Worm (Caenorhabditis elegans): ENCODE data around the gene Y32G9B.1.
A peak's percentile ranks its signal among the peaks of the same experiment; 100 is the strongest.

Y32G9B.1 gene

ce11 chrV:1841744-1842143, 11.9 kb upstream of the Y32G9B.1 start, which contains the start of gene T10B5.8:
Gene T10B5.8, plus strand, starts transcription at chrV:1842044.
- TF ChIP-seq unc-120 (tag; optimal IDR thresholded peaks at IDR 0.05; ENCODE audit: poor library complexity, severe bottlenecking) = no peak
- TF ChIP-seq snpc-4 (tag; optimal IDR thresholded peaks at IDR 0.05) = no peak
- TF ChIP-seq mls-2 (tag; optimal IDR thresholded peaks at IDR 0.05) = no peak
- TF ChIP-seq ztf-11 (tag; optimal IDR thresholded peaks at IDR 0.05) = no peak
- TF ChIP-seq blmp-1 (tag; optimal IDR thresholded peaks at IDR 0.05) = no peak
- no peak for TF ChIP-seq pha-4 (tag; optimal IDR thresholded peaks at IDR 0.05)
- TF ChIP-seq ceh-39 (tag; optimal IDR thresholded peaks at IDR 0.05) = no peak
- no peak for TF ChIP-seq cnd-1 (tag; optimal IDR thresholded peaks at IDR 0.05)
- TF ChIP-seq flh-1 (GFP tag; optimal IDR thresholded peaks at IDR 0.05) = no peak
- no peak for TF ChIP-seq sem-2 (GFP tag; optimal IDR thresholded peaks at IDR 0.05)

DNA sequence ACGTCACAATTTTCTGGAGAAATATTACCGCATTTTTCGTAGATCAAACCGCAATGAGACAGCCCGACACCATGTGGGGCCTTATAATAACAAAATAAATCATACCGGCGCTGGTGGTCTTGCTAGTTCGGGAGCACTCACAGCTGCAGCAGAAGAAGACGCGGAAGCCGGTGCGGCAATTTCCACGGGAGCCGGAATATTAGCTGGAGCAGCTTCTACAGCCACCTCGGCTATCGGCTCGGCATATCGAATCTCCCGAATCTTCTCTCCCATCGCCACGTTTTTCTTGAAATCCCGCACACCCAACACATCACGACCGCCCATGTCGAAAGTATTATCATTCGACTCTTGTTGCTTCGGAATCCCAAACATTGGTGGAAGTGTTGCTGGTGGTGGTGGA, 5.3 kb downstream of the Y32G9B.1 start:
- no peak for TF ChIP-seq pha-4 (tag; optimal IDR thresholded peaks at IDR 0.05)
- TF ChIP-seq nhr-28 (tag; optimal IDR thresholded peaks at IDR 0.05) = no peak
- no peak for TF ChIP-seq lin-32 (GFP tag; optimal IDR thresholded peaks at IDR 0.05)
- no peak for TF ChIP-seq snpc-4 (tag; optimal IDR thresholded peaks at IDR 0.05)
- TF ChIP-seq cnd-1 (tag; optimal IDR thresholded peaks at IDR 0.05) = no peak
- no peak for TF ChIP-seq unc-120 (tag; optimal IDR thresholded peaks at IDR 0.05; ENCODE audit: poor library complexity, severe bottlenecking)
- TF ChIP-seq flh-1 (GFP tag; optimal IDR thresholded peaks at IDR 0.05) = no peak
- TF ChIP-seq nhr-12 (tag; optimal IDR thresholded peaks at IDR 0.05) = no peak
- TF ChIP-seq nhr-2 (tag; optimal IDR thresholded peaks at IDR 0.05) = no peak
- TF ChIP-seq mep-1 (tag; optimal IDR thresholded peaks at IDR 0.05) = no peak
- TF ChIP-seq tbx-8 (GFP tag; optimal IDR thresholded peaks at IDR 0.05) = no peak
- TF ChIP-seq zip-8 (tag; optimal IDR thresholded peaks at IDR 0.05) = no peak
- TF ChIP-seq lin-13 (tag; optimal IDR thresholded peaks at IDR 0.05) = no peak
- no peak for TF ChIP-seq nhr-237 (tag; optimal IDR thresholded peaks at IDR 0.05)

- TF ChIP-seq cnd-1 (tag; optimal IDR thresholded peaks at IDR 0.05) = no peak
- no peak for TF ChIP-seq ceh-39 (tag; optimal IDR thresholded peaks at IDR 0.05)
- no peak for TF ChIP-seq flh-1 (GFP tag; optimal IDR thresholded peaks at IDR 0.05)
- TF ChIP-seq ces-1 (GFP tag; optimal IDR thresholded peaks at IDR 0.05) = no peak
- TF ChIP-seq nhr-28 (tag; optimal IDR thresholded peaks at IDR 0.05) = no peak
- TF ChIP-seq elt-3 (tag; optimal IDR thresholded peaks at IDR 0.05) = no peak
- peak; percentile 14 for TF ChIP-seq unc-120 (tag; optimal IDR thresholded peaks at IDR 0.05; ENCODE audit: poor library complexity, severe bottlenecking)
- no peak for TF ChIP-seq nhr-12 (tag; optimal IDR thresholded peaks at IDR 0.05)
- no peak for TF ChIP-seq lsy-2 (tag; optimal IDR thresholded peaks at IDR 0.05)
- no peak for TF ChIP-seq zip-8 (tag; optimal IDR thresholded peaks at IDR 0.05)
- TF ChIP-seq mep-1 (tag; optimal IDR thresholded peaks at IDR 0.05) = peak; percentile 5
- TF ChIP-seq blmp-1 (tag; optimal IDR thresholded peaks at IDR 0.05) = peak; percentile 29
- no peak for TF ChIP-seq lin-13 (tag; optimal IDR thresholded peaks at IDR 0.05)
- TF ChIP-seq drap-1 (GFP tag; optimal IDR thresholded peaks at IDR 0.05) = peak; percentile 31
- no peak for TF ChIP-seq unc-62 (GFP tag; optimal IDR thresholded peaks at IDR 0.05)
- TF ChIP-seq M03D4.4 (tag; optimal IDR thresholded peaks at IDR 0.05) = peak; percentile 48
- TF ChIP-seq sptf-1 (tag; optimal IDR thresholded peaks at IDR 0.05) = peak; percentile 73
- TF ChIP-seq ceh-43 (GFP tag; optimal IDR thresholded peaks at IDR 0.05) = no peak
- peak; percentile 17 for TF ChIP-seq bed-3 (GFP tag; optimal IDR thresholded peaks at IDR 0.05)
- TF ChIP-seq ham-2 (GFP tag; optimal IDR thresholded peaks at IDR 0.05) = peak; percentile 14
- TF ChIP-seq tbx-8 (GFP tag; optimal IDR thresholded peaks at IDR 0.05) = no peak
- no peak for TF ChIP-seq nhr-2 (tag; optimal IDR thresholded peaks at IDR 0.05)
- no peak for TF ChIP-seq mab-5 (tag; optimal IDR thresholded peaks at IDR 0.05)
- peak; percentile 29 for TF ChIP-seq mls-2 (tag; optimal IDR thresholded peaks at IDR 0.05)
- no peak for TF ChIP-seq pha-4 (tag; optimal IDR thresholded peaks at IDR 0.05)
- no peak for TF ChIP-seq unc-39 (tag; optimal IDR thresholded peaks at IDR 0.05)
- no peak for TF ChIP-seq lin-32 (GFP tag; optimal IDR thresholded peaks at IDR 0.05)
- no peak for TF ChIP-seq nhr-76 (tag; optimal IDR thresholded peaks at IDR 0.05)
- TF ChIP-seq snpc-4 (tag; optimal IDR thresholded peaks at IDR 0.05) = no peak
- no peak for TF ChIP-seq ceh-83 (GFP tag; optimal IDR thresholded peaks at IDR 0.05)
- TF ChIP-seq sem-2 (GFP tag; optimal IDR thresholded peaks at IDR 0.05) = no peak
- TF ChIP-seq hlh-1 (tag; optimal IDR thresholded peaks at IDR 0.05) = peak; percentile 40
- no peak for TF ChIP-seq elt-1 (tag; optimal IDR thresholded peaks at IDR 0.05; ENCODE audit: borderline replicate concordance, insufficient read depth)
- no peak for TF ChIP-seq ztf-11 (tag; optimal IDR thresholded peaks at IDR 0.05)
- TF ChIP-seq nhr-237 (tag; optimal IDR thresholded peaks at IDR 0.05) = peak; percentile 5
These were observed 8.6 kb downstream of the Y32G9B.1 start, which contains the start of the genes gly-7 and mrpl-39 for ce11 chrV:1821287-1821686. Gene gly-7, minus strand, starts transcription at chrV:1821323. Gene mrpl-39, plus strand, starts transcription at chrV:1821579.

All from whole organism, mixed stage, embryonic.